Fruit fly (Drosophila melanogaster) whole organism, prepupa: Measurements from ENCODE around the gene Ddc.

Source experiments
- Blimp-1 ChIP-seq: fragments of 200-800 bp; sonication (Bioruptor generic); optimal IDR thresholded peaks from 3 replicates; lab custom pipeline; 2017; ENCODE audit warnings: missing biosample characterization, missing genetic modification characterization, mild to moderate bottlenecking, moderate library complexity, missing genetic modification reagents
- CG10631 ChIP-seq: fragments of 200-800 bp; sonication (Bioruptor generic); optimal IDR thresholded peaks from 2 replicates; lab custom pipeline; 2016; ENCODE audit warnings: missing biosample characterization, missing genetic modification characterization
- CG11294 ChIP-seq: fragments of 200-800 bp; sonication (Bioruptor generic); IDR thresholded peaks from 2 replicates; pipeline ENCODE4 v1.3.6; 2022; ENCODE audit warnings: missing biosample characterization, missing genetic modification characterization
- CG11762 ChIP-seq: fragments of 200-800 bp; sonication (Bioruptor generic); optimal IDR thresholded peaks from 3 replicates; lab custom pipeline; 2016; ENCODE audit warnings: missing biosample characterization, missing genetic modification characterization; ENCODE audit not compliant: insufficient read depth
- CG11902 ChIP-seq: fragments of 200-800 bp; sonication (Bioruptor generic); optimal IDR thresholded peaks from 3 replicates; lab custom pipeline; 2016; ENCODE audit warnings: missing biosample characterization, missing genetic modification characterization
- CG1621 ChIP-seq: fragments of 200-800 bp; sonication (Bioruptor generic); optimal IDR thresholded peaks from 3 replicates; lab custom pipeline; 2018; ENCODE audit warnings: missing biosample characterization, mild to moderate bottlenecking, missing genetic modification characterization
- CG16779 ChIP-seq: fragments of 200-800 bp; sonication (Bioruptor generic); optimal IDR thresholded peaks from 3 replicates; lab custom pipeline; 2017; ENCODE audit warnings: missing biosample characterization, mild to moderate bottlenecking, missing genetic modification characterization
- CG3032 ChIP-seq: fragments of 200-800 bp; optimal IDR thresholded peaks from 2 replicates; lab custom pipeline; 2019; ENCODE audit warnings: missing biosample characterization, mild to moderate bottlenecking, missing genetic modification characterization, moderate library complexity
- CG31627 ChIP-seq: fragments of 200-800 bp; sonication (Bioruptor generic); optimal IDR thresholded peaks from 3 replicates; lab custom pipeline; 2016; ENCODE audit warnings: missing biosample characterization, missing genetic modification characterization
- CG34406 ChIP-seq: fragments of 200-800 bp; sonication (Bioruptor generic); optimal IDR thresholded peaks from 3 replicates; lab custom pipeline; 2016; ENCODE audit warnings: missing biosample characterization, missing genetic modification characterization
- CG3919 ChIP-seq: fragments of 200-800 bp; sonication (Bioruptor generic); optimal IDR thresholded peaks from 3 replicates; lab custom pipeline; 2016; ENCODE audit warnings: missing biosample characterization, missing genetic modification characterization
- CG4318 ChIP-seq: fragments of 200-800 bp; sonication (Bioruptor generic); optimal IDR thresholded peaks from 3 replicates; lab custom pipeline; 2017; ENCODE audit warnings: missing biosample characterization, mild to moderate bottlenecking, missing genetic modification characterization
- CG6163 ChIP-seq: fragments of 200-800 bp; sonication (Bioruptor generic); IDR thresholded peaks from 3 replicates; pipeline ENCODE4 v1.3.6; 2022; ENCODE audit warnings: missing biosample characterization, missing genetic modification characterization
- CG6276 ChIP-seq: fragments of 200-800 bp; sonication (Bioruptor generic); optimal IDR thresholded peaks from 2 replicates; lab custom pipeline; 2017; ENCODE audit warnings: missing biosample characterization, mild to moderate bottlenecking, missing genetic modification characterization
- CG8319 ChIP-seq: fragments of 200-800 bp; sonication (Bioruptor generic); optimal IDR thresholded peaks from 3 replicates; lab custom pipeline; 2016; ENCODE audit warnings: missing biosample characterization, missing genetic modification characterization
- CG8632 ChIP-seq: fragments of 200-800 bp; sonication (Bioruptor generic); optimal IDR thresholded peaks from 3 replicates; lab custom pipeline; 2016; ENCODE audit warnings: missing biosample characterization, missing genetic modification characterization
- CG9139 ChIP-seq: fragments of 200-800 bp; sonication (Bioruptor generic); optimal IDR thresholded peaks from 3 replicates; lab custom pipeline; 2017; ENCODE audit warnings: missing biosample characterization, mild to moderate bottlenecking, missing genetic modification characterization
- Eip75B ChIP-seq: fragments of 200-800 bp; sonication (Bioruptor generic); optimal IDR thresholded peaks from 3 replicates; lab custom pipeline; 2016; ENCODE audit warnings: missing biosample characterization, missing genetic modification characterization
- Eip78C ChIP-seq: fragments of 200-800 bp; sonication (Bioruptor generic); peaks from one replicate; lab custom pipeline; 2016; ENCODE audit warnings: missing biosample characterization, missing genetic modification characterization
- Eip93F ChIP-seq: fragments of 200-800 bp; sonication (Bioruptor generic); optimal IDR thresholded peaks from 2 replicates; lab custom pipeline; 2016; ENCODE audit warnings: missing biosample characterization, mild to moderate bottlenecking, missing genetic modification characterization
- Ets96B ChIP-seq: fragments of 200-800 bp; optimal IDR thresholded peaks from 2 replicates; lab custom pipeline; 2019; ENCODE audit warnings: missing biosample characterization, mild to moderate bottlenecking, missing genetic modification characterization, moderate library complexity
- Hr39 ChIP-seq: fragments of 200-800 bp; sonication (Bioruptor generic); optimal IDR thresholded peaks from 2 replicates; lab custom pipeline; 2016; ENCODE audit warnings: missing biosample characterization, missing genetic modification characterization
- Lpt ChIP-seq: fragments of 200-800 bp; sonication (Bioruptor generic); optimal IDR thresholded peaks from 3 replicates; lab custom pipeline; 2016; ENCODE audit warnings: missing biosample characterization, missing genetic modification characterization
- Sox102F ChIP-seq: fragments of 200-800 bp; sonication (Bioruptor generic); optimal IDR thresholded peaks from 2 replicates; lab custom pipeline; 2016; ENCODE audit warnings: missing biosample characterization, mild to moderate bottlenecking, missing genetic modification characterization
- Sox14 ChIP-seq: fragments of 200-800 bp; sonication (Bioruptor generic); optimal IDR thresholded peaks from 3 replicates; lab custom pipeline; 2016; ENCODE audit warnings: missing biosample characterization, missing genetic modification characterization
- Sox15 ChIP-seq: fragments of 200-800 bp; sonication (Bioruptor generic); optimal IDR thresholded peaks from 3 replicates; lab custom pipeline; 2016; ENCODE audit warnings: missing biosample characterization, missing genetic modification characterization
- achi ChIP-seq: fragments of 200-800 bp; sonication (Bioruptor generic); optimal IDR thresholded peaks from 3 replicates; lab custom pipeline; 2016; ENCODE audit warnings: missing biosample characterization, missing genetic modification characterization
- cyc ChIP-seq: fragments of 200-800 bp; sonication (Bioruptor generic); optimal IDR thresholded peaks from 3 replicates; lab custom pipeline; 2016; ENCODE audit warnings: missing biosample characterization, missing genetic modification characterization
- dac ChIP-seq: fragments of 200-800 bp; sonication (Bioruptor generic); optimal IDR thresholded peaks from 2 replicates; lab custom pipeline; 2017; ENCODE audit warnings: missing biosample characterization, mild to moderate bottlenecking, missing genetic modification characterization
- dsx ChIP-seq: fragments of 200-800 bp; optimal IDR thresholded peaks from 3 replicates; lab custom pipeline; 2019; ENCODE audit warnings: missing biosample characterization, mild to moderate bottlenecking, missing genetic modification characterization, moderate library complexity; ENCODE audit not compliant: poor library complexity, severe bottlenecking
- eg ChIP-seq: fragments of 200-800 bp; sonication (Bioruptor generic); IDR thresholded peaks from 3 replicates; pipeline ENCODE4 v1.3.6; 2022; ENCODE audit warnings: missing biosample characterization, missing genetic modification characterization
- esn ChIP-seq: fragments of 200-800 bp; sonication (Bioruptor generic); optimal IDR thresholded peaks from 2 replicates; lab custom pipeline; 2016; ENCODE audit warnings: missing biosample characterization, mild to moderate bottlenecking, missing genetic modification characterization, moderate library complexity
- fd59A ChIP-seq: fragments of 200-800 bp; sonication (Bioruptor generic); optimal IDR thresholded peaks from 2 replicates; lab custom pipeline; 2017; ENCODE audit warnings: missing biosample characterization, mild to moderate bottlenecking, missing genetic modification characterization, missing genetic modification reagents
- fd85E ChIP-seq: fragments of 200-800 bp; sonication (Bioruptor generic); optimal IDR thresholded peaks from 3 replicates; lab custom pipeline; 2016; ENCODE audit warnings: missing biosample characterization, missing genetic modification characterization
- fkh ChIP-seq: fragments of 200-800 bp; sonication (Bioruptor generic); optimal IDR thresholded peaks from 3 replicates; lab custom pipeline; 2017; ENCODE audit warnings: missing biosample characterization, mild to moderate bottlenecking, missing genetic modification characterization, moderate library complexity
- lz ChIP-seq: fragments of 200-800 bp; sonication (Bioruptor generic); optimal IDR thresholded peaks from 3 replicates; lab custom pipeline; 2016; ENCODE audit warnings: missing biosample characterization, missing genetic modification characterization
- salr ChIP-seq, 2 experiments: fragments of 200-800 bp; sonication (Bioruptor generic); optimal IDR thresholded peaks; 3 replicates each; lab custom pipeline; 2016 to 2018; ENCODE audit warnings: missing biosample characterization in 2 of 2, missing genetic modification characterization in 2 of 2, mild to moderate bottlenecking in 1 of 2
- spab ChIP-seq: fragments of 200-800 bp; sonication (Bioruptor generic); optimal IDR thresholded peaks from 2 replicates; lab custom pipeline; 2017; ENCODE audit warnings: missing biosample characterization, mild to moderate bottlenecking, missing genetic modification characterization, missing genetic modification reagents
- ss ChIP-seq, 2 experiments: fragments of 200-800 bp; sonication (Bioruptor generic); optimal IDR thresholded peaks; 2 replicates in 1 of 2; 3 replicates in 1 of 2; lab custom pipeline; 2017 to 2018; ENCODE audit warnings: mild to moderate bottlenecking in 2 of 2, missing biosample characterization in 2 of 2, missing genetic modification characterization in 2 of 2, moderate library complexity in 1 of 2
- svp ChIP-seq: fragments of 200-800 bp; sonication (Bioruptor generic); peaks from one replicate; lab custom pipeline; 2016; ENCODE audit warnings: missing biosample characterization, missing genetic modification characterization
- topi ChIP-seq: fragments of 200-800 bp; sonication (Bioruptor generic); optimal IDR thresholded peaks from 3 replicates; lab custom pipeline; 2016; ENCODE audit warnings: missing biosample characterization, missing genetic modification characterization
- vri ChIP-seq: fragments of 200-800 bp; sonication (Bioruptor generic); optimal IDR thresholded peaks from 3 replicates; lab custom pipeline; 2016; ENCODE audit warnings: missing biosample characterization, mild to moderate bottlenecking, missing genetic modification characterization

Gene Ddc

DNA sequence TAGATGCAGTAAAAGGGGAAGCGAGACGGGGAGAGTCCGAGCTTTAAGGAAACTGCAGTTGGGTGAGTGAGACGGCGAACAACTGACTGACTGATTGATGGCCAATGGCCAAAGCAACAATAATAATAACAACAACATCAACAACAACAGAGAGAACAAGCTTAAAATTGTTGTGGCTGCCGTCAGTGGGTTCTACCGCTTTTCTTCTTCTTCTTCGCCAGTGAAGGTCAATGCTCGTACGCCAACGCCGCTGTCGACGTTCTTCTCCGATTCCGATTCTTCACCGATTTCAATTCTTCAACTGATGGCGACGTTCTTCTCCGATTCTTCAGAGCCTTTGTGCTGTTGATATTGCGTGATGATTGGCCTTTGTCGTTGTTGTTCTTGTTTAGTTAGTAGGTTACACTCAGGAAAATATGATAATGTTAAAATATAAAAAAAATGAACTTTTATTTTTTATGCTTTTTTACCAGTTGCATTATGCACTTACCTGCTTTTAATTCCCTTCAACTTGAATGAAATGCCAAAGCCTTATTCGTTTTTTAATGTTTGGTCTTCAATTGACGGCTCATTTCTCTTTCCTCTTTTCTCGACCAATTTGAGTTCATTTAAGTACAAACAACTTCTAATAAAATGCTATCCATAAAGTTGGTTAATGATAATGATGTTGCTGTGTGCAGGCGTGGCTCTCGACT lies 22.2 kb upstream of the Ddc start (continued):
- TF ChIP-seq Eip75B (GFP tag; lab: Kevin White, UChicago) (peak; percentile 59), CG8632 (GFP tag; lab: Kevin White, UChicago) (peak; percentile 53), Eip78C (GFP tag; lab: Kevin White, UChicago) (peak; percentile 84), salr (GFP tag; optimal IDR thresholded peaks at IDR 0.05; lab: Kevin White, UChicago) (peak in 1 of 2 experiments; percentile 19), spab (peak; percentile 39), CG6163 (GFP tag; lab: Robert Waterston, UW) (peak; percentile 61), CG9139 (GFP tag; lab: Kevin White, UChicago) (no peak), fkh (no peak), CG10631 (peak; percentile 71), Sox102F (GFP tag; lab: Kevin White, UChicago) (peak; percentile 74), CG4318 (GFP tag; lab: Kevin White, UChicago) (no peak), eg (GFP tag; lab: Robert Waterston, UW) (0 out of 3 replicates have a peak, but pooled peaks have one; percentile 9), Ets96B (peak; percentile 73), CG1621 (tag; lab: Kevin White, UChicago) (peak; percentile 46), topi (GFP tag; lab: Kevin White, UChicago) (peak; percentile 62), CG8319 (peak; percentile 32), CG11902 (no peak), Sox15 (GFP tag; lab: Kevin White, UChicago) (no peak), fd59A (GFP tag; lab: Kevin White, UChicago) (peak; percentile 51), Blimp-1 (GFP tag; lab: Kevin White, UChicago) (no peak), vri (peak; percentile 20), CG3032 (tag; lab: Kevin White, UChicago) (peak; percentile 71), cyc (GFP tag; lab: Kevin White, UChicago) (peak; percentile 45), CG11762 (GFP tag; lab: Kevin White, UChicago) (peak; percentile 41), Lpt (no peak), fd85E (GFP tag; lab: Kevin White, UChicago) (no peak), CG34406 (peak; percentile 58), Eip93F (GFP tag; lab: Kevin White, UChicago) (no peak), esn (GFP tag; lab: Kevin White, UChicago) (peak; percentile 77), Hr39 (GFP tag; lab: Kevin White, UChicago) (peak; percentile 59), svp (peak; percentile 84)
- TF ChIP-seq, all 60 proteins: peak for 44

DNA sequence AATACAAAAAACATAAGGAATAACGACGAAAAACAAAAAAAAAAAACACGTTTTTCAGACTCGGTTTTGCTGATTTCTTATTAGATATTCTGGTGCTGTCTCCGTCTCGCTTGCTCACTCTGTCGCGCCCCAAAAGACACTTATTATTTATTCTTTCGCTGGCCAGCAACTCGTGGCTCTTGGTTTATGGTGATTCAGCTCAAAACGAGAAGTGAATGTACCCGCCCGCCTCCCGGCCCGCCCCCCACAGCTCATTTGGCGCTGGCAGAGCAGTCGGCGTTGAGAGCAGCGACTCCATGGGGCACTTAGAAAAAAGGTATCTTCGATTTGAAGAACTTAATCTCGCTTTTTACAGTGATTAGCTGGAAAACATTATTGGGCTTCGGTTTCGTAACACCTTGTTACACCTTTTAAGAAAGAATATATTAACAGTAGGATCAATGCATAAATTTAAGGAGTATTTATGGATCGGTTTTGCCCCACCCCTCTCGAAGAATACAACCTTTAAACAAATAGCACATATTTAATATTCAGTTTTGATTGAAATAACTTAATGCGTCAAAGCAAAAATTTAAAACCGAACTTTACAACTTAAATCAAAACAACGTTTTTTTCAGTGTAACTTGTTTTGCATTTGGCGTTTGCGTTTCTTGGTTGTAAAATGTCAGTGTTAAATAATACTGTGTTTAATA lies 21.5 kb upstream of the Ddc start:
- TF ChIP-seq cyc (GFP tag; lab: Kevin White, UChicago) (peak; percentile 91), ss (GFP tag; optimal IDR thresholded peaks at IDR 0.05; lab: Kevin White, UChicago) (peak; percentile 17 to 54), eg (GFP tag; lab: Robert Waterston, UW) (peak; percentile 78), CG3032 (tag; lab: Kevin White, UChicago) (peak; percentile 76), CG34406 (peak; percentile 86), Eip75B (GFP tag; lab: Kevin White, UChicago) (peak; percentile 80), CG8319 (peak; percentile 67), CG11294 (GFP tag; lab: Robert Waterston, UW) (peak; percentile 39; the same call in 1 of the 2 replicates), CG16779 (tag; lab: Kevin White, UChicago) (peak; percentile 63), Sox14 (GFP tag; lab: Kevin White, UChicago) (peak; percentile 93), CG6276 (GFP tag; lab: Kevin White, UChicago) (peak; percentile 91), Blimp-1 (GFP tag; lab: Kevin White, UChicago) (peak; percentile 78), CG11762 (GFP tag; lab: Kevin White, UChicago) (peak; percentile 73), CG9139 (GFP tag; lab: Kevin White, UChicago) (no peak), lz (GFP tag; lab: Kevin White, UChicago) (peak; percentile 92), esn (GFP tag; lab: Kevin White, UChicago) (peak; percentile 93), dsx (GFP tag; lab: Kevin White, UChicago) (peak; percentile 36), svp (peak; percentile 96), Sox102F (GFP tag; lab: Kevin White, UChicago) (peak; percentile 92), topi (GFP tag; lab: Kevin White, UChicago) (peak; percentile 94), salr (GFP tag; optimal IDR thresholded peaks at IDR 0.05; lab: Kevin White, UChicago) (peak; percentile 23 to 93), Sox15 (GFP tag; lab: Kevin White, UChicago) (peak; percentile 73), fkh (no peak), CG31627 (GFP tag; lab: Kevin White, UChicago) (peak; percentile 92), Eip93F (GFP tag; lab: Kevin White, UChicago) (peak; percentile 78), CG6163 (GFP tag; lab: Robert Waterston, UW) (peak; percentile 59), Eip78C (GFP tag; lab: Kevin White, UChicago) (peak; percentile 97), CG3919 (GFP tag; lab: Kevin White, UChicago) (peak; percentile 87), dac (peak; percentile 75), achi (GFP tag; lab: Kevin White, UChicago) (peak; percentile 87), CG10631 (peak; percentile 87), fd59A (GFP tag; lab: Kevin White, UChicago) (peak; percentile 73), Lpt (peak; percentile 85), spab (peak; percentile 67)
